Worm (Caenorhabditis elegans) whole organism, L1 larva: ENCODE data around the gene C43H6.12.

ENCODE experiments used
- C04F5.9 ChIP-seq: sonication (generic microtip); optimal IDR thresholded peaks from 2 replicates; lab custom pipeline; 2016; ENCODE audit warnings: missing genetic modification characterization, missing compliant biosample characterization
- C16A3.4 ChIP-seq: fragments of 150-350 bp; optimal IDR thresholded peaks from 2 replicates; lab custom pipeline; 2014; ENCODE audit warnings: missing biosample characterization, missing genetic modification characterization
- F16B12.6 ChIP-seq: fragments of 150-350 bp; optimal IDR thresholded peaks from 2 replicates; lab custom pipeline; 2014; ENCODE audit warnings: missing biosample characterization, missing genetic modification characterization
- Y116A8C.19 ChIP-seq: sonication (generic microtip); optimal IDR thresholded peaks from 2 replicates; lab custom pipeline; 2016; ENCODE audit warnings: missing compliant biosample characterization, missing genetic modification characterization, borderline replicate concordance
- aha-1 ChIP-seq: fragments of 150-350 bp; optimal IDR thresholded peaks from 2 replicates; lab custom pipeline; 2014; ENCODE audit warnings: missing biosample characterization, missing genetic modification characterization
- aly-2 ChIP-seq: fragments of 150-350 bp; optimal IDR thresholded peaks from 2 replicates; lab custom pipeline; 2014; ENCODE audit warnings: missing biosample characterization, missing genetic modification characterization
- blmp-1 ChIP-seq: fragments of 150-350 bp; optimal IDR thresholded peaks from 2 replicates; lab custom pipeline; 2014; ENCODE audit warnings: missing biosample characterization, missing genetic modification characterization
- ceh-88 ChIP-seq: fragments of 200-800 bp; sonication (Bioruptor generic); IDR thresholded peaks from 2 replicates; pipeline ENCODE4 v1.3.6; 2022; ENCODE audit warnings: missing genetic modification characterization, missing compliant biosample characterization
- dsc-1 ChIP-seq: sonication (generic microtip); optimal IDR thresholded peaks from 2 replicates; lab custom pipeline; 2016; ENCODE audit warnings: mild to moderate bottlenecking, missing genetic modification characterization, missing compliant biosample characterization
- efl-1 ChIP-seq, 4 experiments: fragments of 150-350 bp; optimal IDR thresholded peaks in 3 of 4; peaks in 1 of 4; 1 replicate in 1 of 4; 2 replicates in 3 of 4; lab custom pipeline; 2014; ENCODE audit warnings: missing biosample characterization in 2 of 4, missing genetic modification characterization in 2 of 4, missing genetic modification reagents in 2 of 4
- efl-3 ChIP-seq: fragments of 200-800 bp; sonication (Bioruptor generic); optimal IDR thresholded peaks from 2 replicates; lab custom pipeline; 2018; ENCODE audit warnings: mild to moderate bottlenecking, missing genetic modification characterization, missing compliant biosample characterization
- egl-13 ChIP-seq: sonication (generic microtip); optimal IDR thresholded peaks from 2 replicates; lab custom pipeline; 2016; ENCODE audit warnings: missing genotype, missing genetic modification reagents, missing genetic modification characterization, missing compliant biosample characterization
- elt-2 ChIP-seq: sonication (generic microtip); optimal IDR thresholded peaks from 2 replicates; lab custom pipeline; 2016; ENCODE audit warnings: missing genetic modification characterization, mild to moderate bottlenecking, inconsistent platforms, missing compliant biosample characterization, missing genetic modification reagents
- elt-3 ChIP-seq, 6 experiments: fragments of 150-350 bp in 1 of 6; sonication (generic microtip); optimal IDR thresholded peaks; 2 replicates each; lab custom pipeline; 2017 to 2018; ENCODE audit warnings: missing biosample characterization in 6 of 6, missing genetic modification characterization in 6 of 6, inconsistent platforms in 1 of 6
- fkh-8 ChIP-seq: sonication (generic microtip); optimal IDR thresholded peaks from 2 replicates; lab custom pipeline; 2016; ENCODE audit warnings: mild to moderate bottlenecking, missing genetic modification characterization, missing compliant biosample characterization
- fos-1 ChIP-seq: fragments of 150-350 bp; optimal IDR thresholded peaks from 2 replicates; lab custom pipeline; 2014; ENCODE audit warnings: missing biosample characterization, missing genetic modification characterization
- grh-1 ChIP-seq: fragments of 200-800 bp; sonication (Bioruptor generic); IDR thresholded peaks from 2 replicates; pipeline ENCODE4 v1.3.6; 2022; ENCODE audit warnings: missing genetic modification reagents, missing genetic modification characterization, missing compliant biosample characterization
- hlh-4 ChIP-seq: sonication (generic microtip); optimal IDR thresholded peaks from 2 replicates; lab custom pipeline; 2016; ENCODE audit warnings: mild to moderate bottlenecking, missing genetic modification characterization, missing compliant biosample characterization
- hpl-2 ChIP-seq: fragments of 150-350 bp; optimal IDR thresholded peaks from 2 replicates; lab custom pipeline; 2014; ENCODE audit warnings: missing biosample characterization, missing genetic modification reagents, missing genetic modification characterization
- isw-1 ChIP-seq: fragments of 200-800 bp; sonication (Bioruptor generic); IDR thresholded peaks from 2 replicates; pipeline ENCODE4 v1.3.6; 2022; ENCODE audit warnings: missing genetic modification characterization, missing compliant biosample characterization
- jun-1 ChIP-seq: fragments of 150-350 bp; optimal IDR thresholded peaks from 2 replicates; lab custom pipeline; 2014; ENCODE audit warnings: missing biosample characterization, missing genetic modification reagents, missing genetic modification characterization
- lin-14 ChIP-seq: fragments of 200-800 bp; sonication (Bioruptor generic); optimal IDR thresholded peaks from 2 replicates; lab custom pipeline; 2018; ENCODE audit warnings: mild to moderate bottlenecking, missing genetic modification characterization, moderate library complexity, missing compliant biosample characterization
- lin-35 ChIP-seq, 2 experiments: fragments of 150-350 bp; optimal IDR thresholded peaks; 2 replicates each; lab custom pipeline; 2014; ENCODE audit warnings: missing biosample characterization in 2 of 2, missing genetic modification characterization in 2 of 2, missing genetic modification reagents in 2 of 2
- lsy-2 ChIP-seq, 2 experiments: fragments of 150-350 bp; optimal IDR thresholded peaks; 2 replicates each; lab custom pipeline; 2014; ENCODE audit warnings: missing biosample characterization in 2 of 2, missing genetic modification characterization in 2 of 2
- mdl-1 ChIP-seq, 2 experiments: fragments of 150-350 bp; optimal IDR thresholded peaks; 2 replicates each; lab custom pipeline; 2014 to 2017; ENCODE audit warnings: missing biosample characterization in 2 of 2, missing genetic modification characterization in 2 of 2, inconsistent platforms in 1 of 2
- nhr-237 ChIP-seq: fragments of 150-350 bp; optimal IDR thresholded peaks from 2 replicates; lab custom pipeline; 2014; ENCODE audit warnings: missing biosample characterization, missing genetic modification characterization
- nhr-47 ChIP-seq: sonication (generic microtip); optimal IDR thresholded peaks from 2 replicates; lab custom pipeline; 2016; ENCODE audit warnings: mild to moderate bottlenecking, missing genetic modification characterization, moderate library complexity, missing compliant biosample characterization
- nhr-77 ChIP-seq: fragments of 150-350 bp; optimal IDR thresholded peaks from 2 replicates; lab custom pipeline; 2014; ENCODE audit warnings: missing biosample characterization, missing genetic modification characterization
- nhr-85 ChIP-seq: sonication (generic microtip); peaks from one replicate; lab custom pipeline; 2016; ENCODE audit warnings: missing genetic modification characterization, inconsistent platforms, missing compliant biosample characterization
- nhr-90 ChIP-seq: sonication (generic microtip); optimal IDR thresholded peaks from 2 replicates; lab custom pipeline; 2016; ENCODE audit warnings: mild to moderate bottlenecking, missing genetic modification characterization, missing compliant biosample characterization; ENCODE audit not compliant: poor library complexity
- sup-37 ChIP-seq: fragments of 200-800 bp; sonication (Bioruptor generic); optimal IDR thresholded peaks from 2 replicates; lab custom pipeline; 2018; ENCODE audit warnings: mild to moderate bottlenecking, missing genetic modification characterization, missing compliant biosample characterization
- swsn-7 ChIP-seq: sonication (generic microtip); optimal IDR thresholded peaks from 2 replicates; lab custom pipeline; 2016; ENCODE audit warnings: missing genetic modification characterization, missing compliant biosample characterization
- tbx-2 ChIP-seq: sonication (generic microtip); optimal IDR thresholded peaks from 2 replicates; lab custom pipeline; 2016; ENCODE audit warnings: missing genetic modification characterization, missing compliant biosample characterization
- tlp-1 ChIP-seq: fragments of 150-350 bp; optimal IDR thresholded peaks from 2 replicates; lab custom pipeline; 2014; ENCODE audit warnings: missing biosample characterization, missing genetic modification characterization
- unc-30 ChIP-seq: sonication (generic microtip); optimal IDR thresholded peaks from 2 replicates; lab custom pipeline; 2017; ENCODE audit warnings: missing biosample characterization, missing genetic modification characterization
- unc-86 ChIP-seq: sonication (generic microtip); optimal IDR thresholded peaks from 2 replicates; lab custom pipeline; 2016; ENCODE audit warnings: missing genetic modification characterization, missing compliant biosample characterization
- vab-15 ChIP-seq: sonication (generic microtip); optimal IDR thresholded peaks from 2 replicates; lab custom pipeline; 2017; ENCODE audit warnings: missing genotype, mild to moderate bottlenecking, missing genetic modification characterization, missing compliant biosample characterization
- ztf-11 ChIP-seq, 2 experiments: sonication (generic microtip); optimal IDR thresholded peaks; 2 replicates each; lab custom pipeline; 2016 to 2017; ENCODE audit warnings: missing genetic modification characterization in 2 of 2, missing biosample characterization in 1 of 2, missing compliant biosample characterization in 1 of 2
- ztf-4 ChIP-seq: fragments of 150-350 bp; optimal IDR thresholded peaks from 2 replicates; lab custom pipeline; 2014; ENCODE audit warnings: missing biosample characterization, missing genetic modification characterization

C43H6.12 gene

ce11 chrX:2368042-2368814 lies 41.2 kb upstream of the C43H6.12 start (continued):
- peak; percentile 13 for TF ChIP-seq nhr-47 (tag; lab: Kevin White, UChicago)
- no peak for TF ChIP-seq aly-2 (tag; lab: Kevin White, UChicago)
- no peak for TF ChIP-seq unc-86
- TF ChIP-seq C16A3.4 (tag; lab: Kevin White, UChicago) = no peak
- TF ChIP-seq grh-1 (GFP tag; lab: Robert Waterston, UW) = peak; percentile 69
- TF ChIP-seq fkh-8 = no peak
- TF ChIP-seq vab-15 (tag; lab: Kevin White, UChicago) = no peak
- no peak for TF ChIP-seq efl-1 (optimal IDR thresholded peaks at IDR 0.05; lab: Kevin White, UChicago)
- TF ChIP-seq efl-1 (GFP tag; optimal IDR thresholded peaks at IDR 0.05 in 1 of 2; lab: Kevin White, UChicago) = no peak
- TF ChIP-seq fos-1 (tag; lab: Kevin White, UChicago) = peak; percentile 3
- TF ChIP-seq lin-14 (GFP tag; lab: Kevin White, UChicago) = peak; percentile 82
- no peak for TF ChIP-seq hpl-2 (GFP tag; lab: Kevin White, UChicago)
- TF ChIP-seq Y116A8C.19 (tag; lab: Kevin White, UChicago) = no peak
- no peak for TF ChIP-seq isw-1 (GFP tag; lab: Robert Waterston, UW)
- peak; percentile 35 for TF ChIP-seq tbx-2
- TF ChIP-seq lsy-2 (tag; optimal IDR thresholded peaks at IDR 0.05; lab: Kevin White, UChicago) = peak in 1 of 2 experiments; percentile 8
- TF ChIP-seq, all 84 proteins: peak for 18

DNA sequence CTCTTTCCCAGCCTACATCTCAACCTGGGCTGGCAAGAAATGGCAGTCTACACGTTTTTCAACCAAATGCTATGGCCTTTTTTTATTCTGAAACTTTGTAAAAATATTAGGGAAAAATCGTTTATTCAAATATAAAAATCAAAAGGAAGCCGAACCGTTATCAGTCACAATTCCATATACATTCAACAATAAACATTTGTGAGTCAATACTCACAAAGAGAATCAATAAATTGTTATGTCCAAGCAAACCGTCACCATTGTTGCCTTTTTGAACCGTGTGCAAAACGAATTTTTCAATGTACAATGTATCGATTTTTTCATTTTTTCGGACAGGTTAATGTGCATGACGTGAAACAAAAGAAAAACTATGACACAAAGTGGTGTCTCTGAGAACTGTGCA lies 40.3 kb upstream of the C43H6.12 start:
- TF ChIP-seq unc-86 = no peak
- TF ChIP-seq hlh-4 (tag; lab: Kevin White, UChicago) = no peak
- no peak for TF ChIP-seq ztf-11 (tag; optimal IDR thresholded peaks at IDR 0.05; lab: Kevin White, UChicago)
- no peak for TF ChIP-seq tlp-1 (tag; lab: Kevin White, UChicago)
- peak; percentile 11 for TF ChIP-seq elt-2 (tag; lab: Kevin White, UChicago)

DNA sequence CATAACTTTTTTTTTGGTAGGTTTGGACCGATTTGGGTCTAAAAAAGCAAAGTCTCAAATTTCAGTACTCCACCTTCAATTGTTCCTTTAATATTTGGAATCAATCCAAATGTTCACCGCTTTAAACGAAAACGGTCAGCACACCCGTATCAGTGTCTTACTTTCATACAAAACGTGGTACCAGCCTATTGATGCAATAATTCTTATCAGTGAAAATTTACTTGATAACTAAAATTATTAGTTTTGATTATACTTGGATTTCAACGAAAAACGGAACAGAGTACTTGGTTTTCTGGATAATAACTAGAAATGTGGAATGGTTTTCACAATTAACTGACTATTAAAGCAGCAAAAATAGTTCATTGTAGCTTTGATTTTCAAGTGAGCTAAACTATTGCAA lies 38.8 kb upstream of the C43H6.12 start:
- TF ChIP-seq hpl-2 (GFP tag; lab: Kevin White, UChicago) (no peak), elt-2 (tag; lab: Kevin White, UChicago) (peak; percentile 51)

ce11 chrX:2372134-2372533 lies 37.3 kb upstream of the C43H6.12 start:
- TF ChIP-seq swsn-7 (tag; lab: Kevin White, UChicago) (no peak), elt-3 (tag; optimal IDR thresholded peaks at IDR 0.05; lab: Kevin White, UChicago) (peak in 2 of 6 experiments; percentile 9 to 47), elt-2 (tag; lab: Kevin White, UChicago) (peak; percentile 54), nhr-90 (tag; lab: Kevin White, UChicago) (peak; percentile 10), nhr-47 (tag; lab: Kevin White, UChicago) (no peak), ceh-88 (no peak), nhr-77 (tag; lab: Kevin White, UChicago) (no peak), lin-14 (GFP tag; lab: Kevin White, UChicago) (peak; percentile 24), lin-35 (GFP tag; optimal IDR thresholded peaks at IDR 0.05; lab: Kevin White, UChicago) (peak in 1 of 2 experiments; percentile 30)

- TF ChIP-seq blmp-1 (tag; lab: Kevin White, UChicago) = peak; percentile 95
- TF ChIP-seq vab-15 (tag; lab: Kevin White, UChicago) = no peak
Observed at ce11 chrX:2375300-2376035, 33.9 kb upstream of the C43H6.12 start, which contains the start of gene F47G3.3. Gene F47G3.3 (plus strand): TSS chrX:2375985.

DNA sequence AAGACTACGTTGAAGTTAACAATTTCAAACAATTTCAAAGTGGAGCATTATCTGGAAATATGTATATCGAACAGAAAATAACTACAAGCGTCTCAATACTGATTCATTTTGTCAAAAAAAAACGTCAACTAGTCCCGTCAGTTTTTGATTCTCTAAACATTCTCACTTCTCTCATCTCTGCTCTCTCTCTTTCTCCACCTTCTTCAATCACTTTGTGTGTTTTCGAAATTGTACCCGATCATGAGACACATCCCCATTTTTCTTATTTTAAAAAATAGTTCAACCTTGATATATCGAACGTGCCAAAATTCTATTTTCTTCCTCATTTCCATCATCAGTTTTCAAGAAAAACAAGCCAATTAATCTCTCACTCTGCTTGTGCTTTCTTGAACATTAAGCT lies 28.6 kb upstream of the C43H6.12 start:
- TF ChIP-seq mdl-1 (tag; optimal IDR thresholded peaks at IDR 0.05; lab: Kevin White, UChicago) (no peak), lin-14 (GFP tag; lab: Kevin White, UChicago) (peak; percentile 68), efl-3 (no peak), dsc-1 (tag; lab: Kevin White, UChicago) (no peak), aha-1 (tag; lab: Kevin White, UChicago) (no peak), vab-15 (tag; lab: Kevin White, UChicago) (no peak), unc-30 (tag; lab: Kevin White, UChicago) (no peak), egl-13 (tag; lab: Kevin White, UChicago) (no peak), F16B12.6 (no peak), ztf-4 (tag; lab: Kevin White, UChicago) (no peak), C04F5.9 (tag; lab: Kevin White, UChicago) (no peak), nhr-77 (tag; lab: Kevin White, UChicago) (no peak), jun-1 (tag; lab: Kevin White, UChicago) (no peak), hlh-4 (tag; lab: Kevin White, UChicago) (no peak), sup-37 (GFP tag; lab: Kevin White, UChicago) (no peak), hpl-2 (GFP tag; lab: Kevin White, UChicago) (no peak), nhr-237 (tag; lab: Kevin White, UChicago) (no peak), nhr-85 (tag; lab: Kevin White, UChicago) (peak; percentile 73)
